Worm (Caenorhabditis elegans): ENCODE data around the gene pole-4.

- TF ChIP-seq B0336.3 (GFP tag; IDR thresholded peaks at IDR 0.05), result no peak
- no peak for TF ChIP-seq ZK185.1 (tag; optimal IDR thresholded peaks at IDR 0.05; ENCODE audit: poor library complexity, severe bottlenecking)
- TF ChIP-seq ama-1 (optimal IDR thresholded peaks at IDR 0.05), result no peak
- TF ChIP-seq ama-1 (GFP tag; optimal IDR thresholded peaks at IDR 0.05), result no peak
- TF ChIP-seq attf-5 (GFP tag; optimal IDR thresholded peaks at IDR 0.05), result no peak
- no peak for TF ChIP-seq somi-1 (GFP tag; optimal IDR thresholded peaks at IDR 0.05)
- TF ChIP-seq F39B2.1 (GFP tag; IDR thresholded peaks at IDR 0.05), result no peak
- TF ChIP-seq ekl-4 (GFP tag; IDR thresholded peaks at IDR 0.05), result no peak
- no peak for TF ChIP-seq nfyb-1 (GFP tag; IDR thresholded peaks at IDR 0.05)
- TF ChIP-seq unc-62 (GFP tag; optimal IDR thresholded peaks at IDR 0.05), result no peak
- no peak for TF ChIP-seq efl-1 (GFP tag; optimal IDR thresholded peaks at IDR 0.05)
- TF ChIP-seq ceh-40 (GFP tag; IDR thresholded peaks at IDR 0.05), result no peak
Measured at ce11 chrII:14946545-14946944, 22.6 kb downstream of the pole-4 start.
